Worm (Caenorhabditis elegans) whole organism, L3 larva: ENCODE data around the gene cest-17.

ENCODE experiments used
- R02D3.7 ChIP-seq: fragments of 150-350 bp; optimal IDR thresholded peaks from 2 replicates; lab custom pipeline; 2014; ENCODE audit warnings: missing biosample characterization, missing genetic modification characterization
- ZK546.5 ChIP-seq: sonication (generic microtip); optimal IDR thresholded peaks from 2 replicates; lab custom pipeline; 2017; ENCODE audit warnings: missing biosample characterization, missing genetic modification characterization
- aly-2 ChIP-seq: fragments of 150-350 bp; optimal IDR thresholded peaks from 2 replicates; lab custom pipeline; 2014; ENCODE audit warnings: missing biosample characterization, missing genetic modification characterization
- ama-1 ChIP-seq: fragments of 150-350 bp; optimal IDR thresholded peaks from 2 replicates; lab custom pipeline; 2018
- ceh-16 ChIP-seq: sonication (generic microtip); optimal IDR thresholded peaks from 2 replicates; lab custom pipeline; 2017; ENCODE audit warnings: missing biosample characterization, missing genetic modification characterization
- ceh-28 ChIP-seq: fragments of 150-350 bp; optimal IDR thresholded peaks from 2 replicates; lab custom pipeline; 2014; ENCODE audit warnings: missing biosample characterization, missing genetic modification reagents, missing genetic modification characterization
- ceh-82 ChIP-seq: fragments of 150-350 bp; optimal IDR thresholded peaks from 2 replicates; lab custom pipeline; 2014; ENCODE audit warnings: missing biosample characterization, missing genetic modification characterization
- ceh-9 ChIP-seq: sonication (generic microtip); optimal IDR thresholded peaks from 2 replicates; lab custom pipeline; 2018; ENCODE audit warnings: missing biosample characterization, missing genetic modification characterization
- daf-12 ChIP-seq: fragments of 150-350 bp; optimal IDR thresholded peaks from 2 replicates; lab custom pipeline; 2014; ENCODE audit warnings: missing biosample characterization, missing genetic modification reagents, missing genetic modification characterization
- egl-27 ChIP-seq: sonication (generic microtip); optimal IDR thresholded peaks from 4 replicates; lab custom pipeline; 2017; ENCODE audit warnings: missing biosample characterization, missing genetic modification reagents, missing genetic modification characterization
- egl-5 ChIP-seq: fragments of 150-350 bp; optimal IDR thresholded peaks from 2 replicates; lab custom pipeline; 2017; ENCODE audit warnings: missing biosample characterization, missing genetic modification reagents, missing genetic modification characterization, inconsistent platforms
- elt-1 ChIP-seq: fragments of 150-350 bp; optimal IDR thresholded peaks from 2 replicates; lab custom pipeline; 2014; ENCODE audit warnings: missing biosample characterization, missing genetic modification characterization
- elt-2 ChIP-seq: sonication (generic microtip); optimal IDR thresholded peaks from 2 replicates; lab custom pipeline; 2016; ENCODE audit warnings: missing genetic modification reagents, mild to moderate bottlenecking, missing genetic modification characterization, missing compliant biosample characterization
- elt-3 ChIP-seq, 3 experiments: fragments of 150-350 bp in 1 of 3; sonication (generic microtip) in 2 of 3; optimal IDR thresholded peaks; 2 replicates in 2 of 3; 4 replicates in 1 of 3; lab custom pipeline; 2014 to 2017; ENCODE audit warnings: missing biosample characterization in 3 of 3, missing genetic modification characterization in 3 of 3
- eor-1 ChIP-seq, 2 experiments: fragments of 150-350 bp; optimal IDR thresholded peaks; 2 replicates each; lab custom pipeline; 2014 to 2018; ENCODE audit warnings: missing biosample characterization in 2 of 2, missing genetic modification characterization in 2 of 2
- fkh-10 ChIP-seq: sonication (generic microtip); optimal IDR thresholded peaks from 2 replicates; lab custom pipeline; 2017; ENCODE audit warnings: missing biosample characterization, missing genetic modification reagents, missing genetic modification characterization
- fkh-2 ChIP-seq: fragments of 150-350 bp; optimal IDR thresholded peaks from 2 replicates; lab custom pipeline; 2014; ENCODE audit warnings: missing biosample characterization, missing genetic modification reagents, missing genetic modification characterization
- fos-1 ChIP-seq: fragments of 150-350 bp; optimal IDR thresholded peaks from 2 replicates; lab custom pipeline; 2014; ENCODE audit warnings: missing biosample characterization, missing genetic modification characterization
- hmg-11 ChIP-seq: sonication (generic microtip); optimal IDR thresholded peaks from 2 replicates; lab custom pipeline; 2016; ENCODE audit warnings: missing genetic modification characterization, missing compliant biosample characterization
- lin-15B ChIP-seq: fragments of 150-350 bp; optimal IDR thresholded peaks from 2 replicates; lab custom pipeline; 2014; ENCODE audit warnings: missing biosample characterization, missing genetic modification characterization
- lin-39 ChIP-seq: fragments of 150-350 bp; optimal IDR thresholded peaks from 2 replicates; lab custom pipeline; 2018; ENCODE audit warnings: missing biosample characterization, missing genetic modification reagents, missing genetic modification characterization
- lsy-12 ChIP-seq: sonication (generic microtip); optimal IDR thresholded peaks from 2 replicates; lab custom pipeline; 2016; ENCODE audit warnings: mild to moderate bottlenecking, missing genetic modification characterization, missing compliant biosample characterization
- mdl-1 ChIP-seq: fragments of 150-350 bp; optimal IDR thresholded peaks from 2 replicates; lab custom pipeline; 2014; ENCODE audit warnings: missing biosample characterization, missing genetic modification characterization
- mml-1 ChIP-seq: fragments of 150-350 bp; sonication (generic microtip); optimal IDR thresholded peaks from 3 replicates; lab custom pipeline; 2014; ENCODE audit warnings: missing biosample characterization, missing genetic modification characterization
- nfya-1 ChIP-seq: sonication (generic microtip); optimal IDR thresholded peaks from 2 replicates; lab custom pipeline; 2017; ENCODE audit warnings: missing genetic modification characterization, mild to moderate bottlenecking, missing compliant biosample characterization, antibody characterized with exemption, moderate library complexity; ENCODE audit not compliant: insufficient read depth
- nhr-12 ChIP-seq: fragments of 150-350 bp; optimal IDR thresholded peaks from 2 replicates; lab custom pipeline; 2014; ENCODE audit warnings: missing biosample characterization, missing genetic modification characterization
- nhr-23 ChIP-seq: fragments of 150-350 bp; optimal IDR thresholded peaks from 2 replicates; lab custom pipeline; 2014; ENCODE audit warnings: missing biosample characterization, missing genetic modification reagents, missing genetic modification characterization
- nhr-237 ChIP-seq: fragments of 150-350 bp; optimal IDR thresholded peaks from 2 replicates; lab custom pipeline; 2014; ENCODE audit warnings: missing biosample characterization, missing genetic modification characterization
- nhr-25 ChIP-seq: sonication (generic microtip); optimal IDR thresholded peaks from 2 replicates; lab custom pipeline; 2017; ENCODE audit warnings: missing biosample characterization, missing genetic modification characterization
- nhr-28 ChIP-seq: fragments of 150-350 bp; optimal IDR thresholded peaks from 2 replicates; lab custom pipeline; 2014; ENCODE audit warnings: missing biosample characterization, missing genetic modification characterization
- nhr-43 ChIP-seq: sonication (generic microtip); optimal IDR thresholded peaks from 2 replicates; lab custom pipeline; 2016; ENCODE audit warnings: mild to moderate bottlenecking, missing genetic modification characterization, missing compliant biosample characterization; ENCODE audit not compliant: poor library complexity, severe bottlenecking
- nhr-67 ChIP-seq: fragments of 150-350 bp; optimal IDR thresholded peaks from 2 replicates; lab custom pipeline; 2014; ENCODE audit warnings: missing biosample characterization, missing genetic modification characterization
- nhr-76 ChIP-seq: fragments of 150-350 bp; sonication (generic microtip); optimal IDR thresholded peaks from 5 replicates; lab custom pipeline; 2014; ENCODE audit warnings: missing biosample characterization, missing genetic modification characterization
- nhr-77 ChIP-seq: fragments of 150-350 bp; optimal IDR thresholded peaks from 2 replicates; lab custom pipeline; 2014; ENCODE audit warnings: missing biosample characterization, missing genetic modification characterization
- pha-4 ChIP-seq: fragments of 150-350 bp; optimal IDR thresholded peaks from 2 replicates; lab custom pipeline; 2014; ENCODE audit warnings: missing biosample characterization, missing genetic modification reagents, missing genetic modification characterization
- pqm-1 ChIP-seq: fragments of 150-350 bp; optimal IDR thresholded peaks from 2 replicates; lab custom pipeline; 2017; ENCODE audit warnings: missing biosample characterization, missing genetic modification characterization, inconsistent platforms
- sea-2 ChIP-seq: fragments of 150-350 bp; sonication (generic microtip); optimal IDR thresholded peaks from 4 replicates; lab custom pipeline; 2014; ENCODE audit warnings: missing biosample characterization, missing genetic modification reagents, missing genetic modification characterization
- skn-1 ChIP-seq: fragments of 150-350 bp; optimal IDR thresholded peaks from 2 replicates; lab custom pipeline; 2014; ENCODE audit warnings: missing biosample characterization, missing genetic modification characterization
- snpc-4 ChIP-seq: fragments of 150-350 bp; optimal IDR thresholded peaks from 2 replicates; lab custom pipeline; 2014; ENCODE audit warnings: missing biosample characterization, missing genetic modification characterization
- unc-39 ChIP-seq: sonication (generic microtip); optimal IDR thresholded peaks from 4 replicates; lab custom pipeline; 2017; ENCODE audit warnings: missing biosample characterization, missing genetic modification characterization
- unc-62 ChIP-seq: fragments of 150-350 bp; sonication (generic microtip); optimal IDR thresholded peaks from 4 replicates; lab custom pipeline; 2014; ENCODE audit warnings: missing biosample characterization, missing genetic modification reagents, missing genetic modification characterization
- zag-1 ChIP-seq: fragments of 150-350 bp; optimal IDR thresholded peaks from 2 replicates; lab custom pipeline; 2014; ENCODE audit warnings: missing biosample characterization, missing genetic modification characterization
- ztf-11 ChIP-seq: fragments of 150-350 bp; optimal IDR thresholded peaks from 2 replicates; lab custom pipeline; 2014; ENCODE audit warnings: missing biosample characterization, missing genetic modification characterization
- ztf-4 ChIP-seq: fragments of 150-350 bp; optimal IDR thresholded peaks from 2 replicates; lab custom pipeline; 2014; ENCODE audit warnings: missing biosample characterization, missing genetic modification characterization

The cest-17 gene

ce11 chrV:8243201-8243600, 40.1 kb downstream of the cest-17 start:
- TF ChIP-seq elt-1 (tag; lab: Kevin White, UChicago) = no peak
- no peak for TF ChIP-seq R02D3.7 (tag; lab: Kevin White, UChicago)
- TF ChIP-seq egl-27 (tag; lab: Kevin White, UChicago) = no peak
- no peak for TF ChIP-seq mdl-1
- TF ChIP-seq snpc-4 (tag; lab: Kevin White, UChicago) = no peak
- no peak for TF ChIP-seq nhr-67 (tag; lab: Kevin White, UChicago)
- TF ChIP-seq ceh-28 (tag; lab: Kevin White, UChicago) = no peak
- no peak for TF ChIP-seq lin-39 (tag; lab: Kevin White, UChicago)
- no peak for TF ChIP-seq aly-2 (tag; lab: Kevin White, UChicago)
- TF ChIP-seq elt-2 (tag; lab: Kevin White, UChicago) = peak; percentile 63
- TF ChIP-seq pqm-1 (tag; lab: Kevin White, UChicago) = peak; percentile 38
- TF ChIP-seq nhr-23 (tag; lab: Kevin White, UChicago) = no peak
- TF ChIP-seq mml-1 (tag; lab: Kevin White, UChicago) = no peak
- TF ChIP-seq lsy-12 (tag; lab: Kevin White, UChicago) = no peak
- TF ChIP-seq, all 47 proteins: peak for 2

- TF ChIP-seq egl-5 (no peak), nhr-76 (no peak), egl-27 (tag; lab: Kevin White, UChicago) (no peak), zag-1 (tag; lab: Kevin White, UChicago) (no peak), nhr-77 (no peak), elt-1 (tag; lab: Kevin White, UChicago) (no peak), ztf-4 (tag; lab: Kevin White, UChicago) (no peak), nhr-67 (tag; lab: Kevin White, UChicago) (no peak), ZK546.5 (tag; lab: Kevin White, UChicago) (no peak), ama-1 (lab: Kevin White, UChicago) (no peak)
- TF ChIP-seq, all 47 proteins: peak for 0
Measured at ce11 chrV:8245457-8245856, 42.3 kb downstream of the cest-17 start, which contains the start of gene C16D9.5. Gene C16D9.5 (minus strand): TSS chrV:8245557.

- TF ChIP-seq lsy-12 (tag; lab: Kevin White, UChicago) = peak; percentile 53
- TF ChIP-seq nhr-43 (tag; lab: Kevin White, UChicago) = peak; percentile 88
- peak; percentile 57 for TF ChIP-seq R02D3.7 (tag; lab: Kevin White, UChicago)
- no peak for TF ChIP-seq fkh-10 (GFP tag; lab: Kevin White, UChicago)
- TF ChIP-seq eor-1 (tag; optimal IDR thresholded peaks at IDR 0.05; lab: Kevin White, UChicago) = no peak
- TF ChIP-seq zag-1 (tag; lab: Kevin White, UChicago) = no peak
- peak; percentile 10 for TF ChIP-seq unc-62 (GFP tag; lab: Kevin White, UChicago)
- peak; percentile 62 for TF ChIP-seq nhr-25
- peak; percentile 66 for TF ChIP-seq elt-2 (tag; lab: Kevin White, UChicago)
- TF ChIP-seq elt-1 (tag; lab: Kevin White, UChicago) = no peak
- TF ChIP-seq daf-12 (tag; lab: Kevin White, UChicago) = no peak
- TF ChIP-seq fkh-2 (tag; lab: Kevin White, UChicago) = no peak
- no peak for TF ChIP-seq nhr-237
- TF ChIP-seq nhr-67 (tag; lab: Kevin White, UChicago) = no peak
- TF ChIP-seq fos-1 (tag; lab: Kevin White, UChicago) = peak; percentile 48
- TF ChIP-seq nhr-28 = no peak
- no peak for TF ChIP-seq egl-5
- peak; percentile 11 for TF ChIP-seq egl-27 (tag; lab: Kevin White, UChicago)
- TF ChIP-seq hmg-11 (tag; lab: Kevin White, UChicago) = no peak
- TF ChIP-seq ztf-11 (tag; lab: Kevin White, UChicago) = no peak
- TF ChIP-seq ceh-82 = peak; percentile 17
- no peak for TF ChIP-seq unc-39 (tag; lab: Kevin White, UChicago)
- no peak for TF ChIP-seq ZK546.5 (tag; lab: Kevin White, UChicago)
- TF ChIP-seq nhr-76 = no peak
- TF ChIP-seq ama-1 (lab: Kevin White, UChicago) = peak; percentile 95
- peak; percentile 20 for TF ChIP-seq pha-4 (tag; lab: Kevin White, UChicago)
- TF ChIP-seq ceh-16 (tag; lab: Kevin White, UChicago) = no peak
- no peak for TF ChIP-seq skn-1 (tag; lab: Kevin White, UChicago)
- no peak for TF ChIP-seq lin-39 (tag; lab: Kevin White, UChicago)
- peak; percentile 99 for TF ChIP-seq snpc-4 (tag; lab: Kevin White, UChicago)
- no peak for TF ChIP-seq nhr-12
- no peak for TF ChIP-seq mml-1 (tag; lab: Kevin White, UChicago)
- TF ChIP-seq sea-2 (GFP tag; lab: Kevin White, UChicago) = no peak
- peak; percentile 20 for TF ChIP-seq ztf-4 (tag; lab: Kevin White, UChicago)
- TF ChIP-seq mdl-1 = no peak
- TF ChIP-seq ceh-28 (tag; lab: Kevin White, UChicago) = peak; percentile 69
- TF ChIP-seq pqm-1 (tag; lab: Kevin White, UChicago) = peak; percentile 82
- TF ChIP-seq lin-15B (tag; lab: Kevin White, UChicago) = peak; percentile 53
- TF ChIP-seq aly-2 (tag; lab: Kevin White, UChicago) = no peak
- TF ChIP-seq nfya-1 = peak; percentile 69
- no peak for TF ChIP-seq ceh-9 (tag; lab: Kevin White, UChicago)
- TF ChIP-seq elt-3 (tag; optimal IDR thresholded peaks at IDR 0.05; lab: Kevin White, UChicago) = peak in 1 of 3 experiments; percentile 68
- TF ChIP-seq nhr-23 (tag; lab: Kevin White, UChicago) = peak; percentile 85
Measured at ce11 chrV:8247311-8248105, 44.4 kb downstream of the cest-17 start.
